Worm (Caenorhabditis elegans) whole organism, L1 larva: ENCODE measurements around the gene F55A11.11.

Experiments used
- efl-1 ChIP-seq, 4 experiments: fragments of 150-350 bp; optimal IDR thresholded peaks in 3 of 4; peaks in 1 of 4; 1 replicate in 1 of 4; 2 replicates in 3 of 4; lab custom pipeline; 2014; ENCODE audit warnings: missing biosample characterization in 2 of 4, missing genetic modification characterization in 2 of 4, missing genetic modification reagents in 2 of 4
- elt-3 ChIP-seq, 6 experiments: fragments of 150-350 bp in 1 of 6; sonication (generic microtip); optimal IDR thresholded peaks; 2 replicates each; lab custom pipeline; 2017 to 2018; ENCODE audit warnings: missing biosample characterization in 6 of 6, missing genetic modification characterization in 6 of 6, inconsistent platforms in 1 of 6
- fos-1 ChIP-seq: fragments of 150-350 bp; optimal IDR thresholded peaks from 2 replicates; lab custom pipeline; 2014; ENCODE audit warnings: missing biosample characterization, missing genetic modification characterization
- lin-13 ChIP-seq: fragments of 150-350 bp; optimal IDR thresholded peaks from 2 replicates; lab custom pipeline; 2014; ENCODE audit warnings: missing biosample characterization, missing genetic modification reagents, missing genetic modification characterization
- lin-39 ChIP-seq: fragments of 150-350 bp; optimal IDR thresholded peaks from 2 replicates; lab custom pipeline; 2014; ENCODE audit warnings: missing biosample characterization, missing genetic modification reagents, missing genetic modification characterization
- lsy-2 ChIP-seq, 2 experiments: fragments of 150-350 bp; optimal IDR thresholded peaks; 2 replicates each; lab custom pipeline; 2014; ENCODE audit warnings: missing biosample characterization in 2 of 2, missing genetic modification characterization in 2 of 2
- mep-1 ChIP-seq: fragments of 150-350 bp; optimal IDR thresholded peaks from 2 replicates; lab custom pipeline; 2014; ENCODE audit warnings: missing biosample characterization, missing genetic modification characterization
- nhr-12 ChIP-seq: sonication (generic microtip); optimal IDR thresholded peaks from 2 replicates; lab custom pipeline; 2017; ENCODE audit warnings: missing biosample characterization, missing genetic modification characterization
- nhr-90 ChIP-seq: sonication (generic microtip); optimal IDR thresholded peaks from 2 replicates; lab custom pipeline; 2016; ENCODE audit warnings: mild to moderate bottlenecking, missing genetic modification characterization, missing compliant biosample characterization; ENCODE audit not compliant: poor library complexity
- swsn-7 ChIP-seq: sonication (generic microtip); optimal IDR thresholded peaks from 2 replicates; lab custom pipeline; 2016; ENCODE audit warnings: missing genetic modification characterization, missing compliant biosample characterization
- tbx-2 ChIP-seq: sonication (generic microtip); optimal IDR thresholded peaks from 2 replicates; lab custom pipeline; 2016; ENCODE audit warnings: missing genetic modification characterization, missing compliant biosample characterization
- unc-62 ChIP-seq: fragments of 150-350 bp; optimal IDR thresholded peaks from 2 replicates; lab custom pipeline; 2014; ENCODE audit warnings: missing biosample characterization, missing genetic modification reagents, missing genetic modification characterization

ce11 chrV:11776538-11776937 is 6.4 kb upstream of the F55A11.11 start, which contains the start of gene F55A11.6:
- TF ChIP-seq elt-3 (tag; optimal IDR thresholded peaks at IDR 0.05; lab: Kevin White, UChicago) (no peak), swsn-7 (tag; lab: Kevin White, UChicago) (no peak), lin-39 (tag; lab: Kevin White, UChicago) (no peak), tbx-2 (tag; lab: Kevin White, UChicago) (no peak), lsy-2 (tag; optimal IDR thresholded peaks at IDR 0.05; lab: Kevin White, UChicago) (no peak), nhr-90 (tag; lab: Kevin White, UChicago) (no peak), lin-13 (GFP tag; lab: Kevin White, UChicago) (no peak), fos-1 (tag; lab: Kevin White, UChicago) (no peak), nhr-12 (tag; lab: Kevin White, UChicago) (no peak), efl-1 (optimal IDR thresholded peaks at IDR 0.05; lab: Kevin White, UChicago) (no peak), efl-1 (GFP tag; optimal IDR thresholded peaks at IDR 0.05 in 1 of 2; lab: Kevin White, UChicago) (no peak), unc-62 (GFP tag; lab: Kevin White, UChicago) (no peak), mep-1 (tag; lab: Kevin White, UChicago) (no peak)
